Worm (Caenorhabditis elegans) whole organism, midembryonic: ENCODE data around the gene F20D6.10.

Source experiments
- T22C8.4 ChIP-seq: fragments of 200-800 bp; sonication (Bioruptor generic); IDR thresholded peaks from 2 replicates; pipeline ENCODE4 v1.3.6; 2022; ENCODE audit warnings: missing genetic modification characterization, missing compliant biosample characterization
- cog-1 ChIP-seq: sonication (generic microtip); optimal IDR thresholded peaks from 2 replicates; lab custom pipeline; 2016; ENCODE audit warnings: missing genetic modification characterization, missing compliant biosample characterization
- flt-1 ChIP-seq: fragments of 200-800 bp; sonication (Bioruptor generic); IDR thresholded peaks from 2 replicates; pipeline ENCODE4 v1.3.6; 2022; ENCODE audit warnings: missing genetic modification characterization, missing compliant biosample characterization
- klf-2 ChIP-seq: fragments of 200-800 bp; sonication (Bioruptor generic); conservative IDR thresholded peaks from 2 replicates; pipeline ENCODE4 v1.3.6; 2022; ENCODE audit warnings: missing genetic modification reagents, missing genetic modification characterization, missing compliant biosample characterization
- med-1 ChIP-seq: sonication (generic microtip); optimal IDR thresholded peaks from 2 replicates; lab custom pipeline; 2017; ENCODE audit warnings: missing genetic modification characterization, mild to moderate bottlenecking, missing compliant biosample characterization, antibody characterized with exemption, missing genetic modification reagents; ENCODE audit not compliant: insufficient read depth
- ref-1 ChIP-seq: fragments of 200-800 bp; sonication (Bioruptor generic); conservative IDR thresholded peaks from 2 replicates; pipeline ENCODE4 v1.3.6; 2022; ENCODE audit warnings: missing genetic modification reagents, missing genetic modification characterization, missing compliant biosample characterization
- tab-1 ChIP-seq: fragments of 200-800 bp; sonication (Bioruptor generic); IDR thresholded peaks from 2 replicates; pipeline ENCODE4 v1.3.6; 2022; ENCODE audit warnings: missing genetic modification characterization, missing compliant biosample characterization
- ztf-23 ChIP-seq: fragments of 200-800 bp; sonication (Bioruptor generic); IDR thresholded peaks from 2 replicates; pipeline ENCODE4 v1.3.6; 2022; ENCODE audit warnings: missing genetic modification reagents, missing genetic modification characterization, missing compliant biosample characterization
- ztf-29 ChIP-seq: fragments of 200-800 bp; sonication (Bioruptor generic); IDR thresholded peaks from 2 replicates; pipeline ENCODE4 v1.3.6; 2022; ENCODE audit warnings: missing genetic modification reagents, missing genetic modification characterization, missing compliant biosample characterization

Gene F20D6.10

ce11 chrV:8195889-8196418 lies at the start of gene F20D6.10:
Gene F20D6.10 (minus strand): TSS chrV:8195939.
- TF ChIP-seq cog-1 (tag; lab: Kevin White, UChicago) (no peak), tab-1 (no peak), flt-1 (GFP tag; lab: Robert Waterston, UW) (no peak), klf-2 (GFP tag; lab: Robert Waterston, UW) (no peak), ztf-23 (no peak), ref-1 (no peak), ztf-29 (GFP tag; lab: Robert Waterston, UW) (no peak), T22C8.4 (GFP tag; lab: Robert Waterston, UW) (no peak)

ce11 chrV:8245457-8245856 lies 49.7 kb upstream of the F20D6.10 start, which contains the start of gene C16D9.5:
Gene C16D9.5 (minus strand): TSS chrV:8245557.
- TF ChIP-seq med-1 (no peak), ztf-29 (GFP tag; lab: Robert Waterston, UW) (no peak), cog-1 (tag; lab: Kevin White, UChicago) (no peak), T22C8.4 (GFP tag; lab: Robert Waterston, UW) (no peak), ztf-23 (no peak), klf-2 (GFP tag; lab: Robert Waterston, UW) (no peak), tab-1 (no peak), flt-1 (GFP tag; lab: Robert Waterston, UW) (no peak), ref-1 (no peak)

ce11 chrV:8243201-8243600 lies 47.5 kb upstream of the F20D6.10 start:
- TF ChIP-seq ztf-23 (no peak), ztf-29 (GFP tag; lab: Robert Waterston, UW) (no peak), klf-2 (GFP tag; lab: Robert Waterston, UW) (no peak), flt-1 (GFP tag; lab: Robert Waterston, UW) (no peak), cog-1 (tag; lab: Kevin White, UChicago) (no peak), tab-1 (no peak), ref-1 (no peak), med-1 (no peak), T22C8.4 (GFP tag; lab: Robert Waterston, UW) (no peak)

- TF ChIP-seq ztf-29 (GFP tag; lab: Robert Waterston, UW) (no peak), ztf-23 (no peak), flt-1 (GFP tag; lab: Robert Waterston, UW) (no peak), T22C8.4 (GFP tag; lab: Robert Waterston, UW) (no peak), tab-1 (no peak), med-1 (no peak), klf-2 (GFP tag; lab: Robert Waterston, UW) (no peak), cog-1 (tag; lab: Kevin White, UChicago) (no peak), ref-1 (no peak)
Measured at ce11 chrV:8242798-8243197, 47.1 kb upstream of the F20D6.10 start, which contains the start of gene C16D9.4. Gene C16D9.4 (minus strand): TSS chrV:8242898.

- TF ChIP-seq tab-1 = no peak
- TF ChIP-seq klf-2 (GFP tag; lab: Robert Waterston, UW) = no peak
- TF ChIP-seq flt-1 (GFP tag; lab: Robert Waterston, UW) = no peak
- no peak for TF ChIP-seq med-1
- no peak for TF ChIP-seq ref-1
Measured at ce11 chrV:8239928-8240327, 44.2 kb upstream of the F20D6.10 start, which contains the start of gene C16D9.3. Gene C16D9.3 (minus strand): TSS chrV:8240028.

ce11 chrV:8238290-8238689 lies 42.6 kb upstream of the F20D6.10 start, which contains the start of gene rol-3:
Gene rol-3 (minus strand): TSS chrV:8238409.
- no peak for TF ChIP-seq flt-1 (GFP tag; lab: Robert Waterston, UW)
- no peak for TF ChIP-seq cog-1 (tag; lab: Kevin White, UChicago)
- no peak for TF ChIP-seq tab-1
- TF ChIP-seq klf-2 (GFP tag; lab: Robert Waterston, UW) = no peak
- no peak for TF ChIP-seq med-1
- TF ChIP-seq T22C8.4 (GFP tag; lab: Robert Waterston, UW) = no peak
- TF ChIP-seq ztf-23 = no peak
- no peak for TF ChIP-seq ref-1
- TF ChIP-seq ztf-29 (GFP tag; lab: Robert Waterston, UW) = no peak

- TF ChIP-seq flt-1 (GFP tag; lab: Robert Waterston, UW) = 0 out of 2 replicates have a peak, but pooled peaks have one; percentile 68
- no peak for TF ChIP-seq klf-2 (GFP tag; lab: Robert Waterston, UW)
- 0 out of 2 replicates have a peak, but pooled peaks have one; percentile 45 for TF ChIP-seq ztf-23
- peak; percentile 59; the same call in 1 of the 2 replicates for TF ChIP-seq ztf-29 (GFP tag; lab: Robert Waterston, UW)
- no peak for TF ChIP-seq cog-1 (tag; lab: Kevin White, UChicago)
- TF ChIP-seq ref-1 = peak; percentile 47
- no peak for TF ChIP-seq med-1
- TF ChIP-seq T22C8.4 (GFP tag; lab: Robert Waterston, UW) = 0 out of 2 replicates have a peak, but pooled peaks have one; percentile 40
- TF ChIP-seq tab-1 = no peak; the same call in 1 of the 2 replicates
Measured at ce11 chrV:8235331-8235730, 39.6 kb upstream of the F20D6.10 start.

ce11 chrV:8230056-8230455 lies 34.3 kb upstream of the F20D6.10 start:
- no peak for TF ChIP-seq ref-1
- peak; percentile 72; the same call in 1 of the 2 replicates for TF ChIP-seq tab-1
- TF ChIP-seq ztf-29 (GFP tag; lab: Robert Waterston, UW) = no peak
- TF ChIP-seq T22C8.4 (GFP tag; lab: Robert Waterston, UW) = 0 out of 2 replicates have a peak, but pooled peaks have one; percentile 7
- peak; percentile 70; the same call in 1 of the 2 replicates for TF ChIP-seq ztf-23
- no peak for TF ChIP-seq cog-1 (tag; lab: Kevin White, UChicago)
- TF ChIP-seq flt-1 (GFP tag; lab: Robert Waterston, UW) = peak; percentile 60; the same call in 1 of the 2 replicates
- TF ChIP-seq klf-2 (GFP tag; lab: Robert Waterston, UW) = no peak

ce11 chrV:8228712-8229119 lies 33.0 kb upstream of the F20D6.10 start:
- no peak for TF ChIP-seq T22C8.4 (GFP tag; lab: Robert Waterston, UW)
- peak; percentile 58; the same call in 1 of the 2 replicates for TF ChIP-seq ztf-23
- peak; percentile 69; the same call in 1 of the 2 replicates for TF ChIP-seq flt-1 (GFP tag; lab: Robert Waterston, UW)
- TF ChIP-seq ztf-29 (GFP tag; lab: Robert Waterston, UW) = no peak
- TF ChIP-seq cog-1 (tag; lab: Kevin White, UChicago) = peak; percentile 24
- no peak; the same call in 1 of the 2 replicates for TF ChIP-seq tab-1
- TF ChIP-seq klf-2 (GFP tag; lab: Robert Waterston, UW) = no peak

ce11 chrV:8226812-8227211 lies 31.1 kb upstream of the F20D6.10 start, which contains the start of gene K07C11.10:
Gene K07C11.10 (minus strand): TSS chrV:8226912.
- TF ChIP-seq med-1 (no peak), ztf-29 (GFP tag; lab: Robert Waterston, UW) (no peak), flt-1 (GFP tag; lab: Robert Waterston, UW) (no peak), tab-1 (no peak), ztf-23 (no peak), cog-1 (tag; lab: Kevin White, UChicago) (no peak), klf-2 (GFP tag; lab: Robert Waterston, UW) (no peak), T22C8.4 (GFP tag; lab: Robert Waterston, UW) (no peak), ref-1 (no peak)
